Fruit fly (Drosophila melanogaster) whole organism, adult: ENCODE results near the gene kni.

Experiments used
- CG12768 ChIP-seq: fragments of 200-800 bp; sonication (Bioruptor generic); optimal IDR thresholded peaks from 2 replicates; lab custom pipeline; 2017; ENCODE audit warnings: missing biosample characterization, missing genetic modification characterization, mild to moderate bottlenecking, moderate library complexity, missing genetic modification reagents
- cic ChIP-seq: fragments of 200-800 bp; sonication (Bioruptor generic); optimal IDR thresholded peaks from 2 replicates; lab custom pipeline; 2017; ENCODE audit warnings: missing biosample characterization, mild to moderate bottlenecking, missing genetic modification characterization, moderate library complexity
- cnc ChIP-seq, 2 experiments: fragments of >200 bp; optimal IDR thresholded peaks; 2 replicates each; lab custom pipeline; 2017
- ovo ChIP-seq: fragments of 200-800 bp; sonication (Bioruptor generic); optimal IDR thresholded peaks from 2 replicates; lab custom pipeline; 2016; ENCODE audit warnings: missing biosample characterization, missing genetic modification characterization
- tj ChIP-seq: fragments of 200-800 bp; sonication (Bioruptor generic); optimal IDR thresholded peaks from 3 replicates; lab custom pipeline; 2017; ENCODE audit warnings: missing biosample characterization, mild to moderate bottlenecking, missing genetic modification characterization, moderate library complexity

DNA sequence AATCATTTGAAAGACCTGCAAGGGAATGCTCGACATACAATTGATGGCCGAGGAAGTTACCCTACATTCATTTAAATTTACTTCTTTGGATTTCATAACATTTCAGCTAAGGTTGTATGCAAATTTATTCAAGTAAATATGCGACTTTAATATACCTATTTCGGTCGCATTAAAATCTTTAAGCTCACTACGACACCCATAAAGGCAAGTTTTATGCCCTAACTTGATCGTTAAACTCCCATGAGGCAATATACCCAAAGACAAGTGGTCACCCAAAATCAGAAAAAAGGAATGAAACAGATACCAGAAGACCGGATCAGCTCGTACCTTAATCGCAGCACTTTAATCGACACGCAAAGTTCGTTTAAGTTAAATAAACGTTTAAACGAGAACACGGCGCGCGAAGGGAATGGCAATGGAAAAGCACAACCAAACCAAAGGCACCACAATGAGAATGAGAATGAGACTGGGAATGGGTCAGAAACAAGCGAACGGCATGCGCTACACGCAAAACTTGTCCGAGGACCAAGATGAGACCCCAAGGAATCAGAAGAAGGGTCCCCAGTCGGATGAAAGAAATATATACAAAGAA lies 6.9 kb downstream of the kni start:
- TF ChIP-seq CG12768 (GFP tag; lab: Kevin White, UChicago) (no peak), cnc (optimal IDR thresholded peaks at IDR 0.05; lab: Kevin White, UChicago) (no peak), tj (GFP tag; lab: Kevin White, UChicago) (no peak), cic (no peak), ovo (no peak)
